Worm (Caenorhabditis elegans): ENCODE data around the gene nspc-16.

DNA sequence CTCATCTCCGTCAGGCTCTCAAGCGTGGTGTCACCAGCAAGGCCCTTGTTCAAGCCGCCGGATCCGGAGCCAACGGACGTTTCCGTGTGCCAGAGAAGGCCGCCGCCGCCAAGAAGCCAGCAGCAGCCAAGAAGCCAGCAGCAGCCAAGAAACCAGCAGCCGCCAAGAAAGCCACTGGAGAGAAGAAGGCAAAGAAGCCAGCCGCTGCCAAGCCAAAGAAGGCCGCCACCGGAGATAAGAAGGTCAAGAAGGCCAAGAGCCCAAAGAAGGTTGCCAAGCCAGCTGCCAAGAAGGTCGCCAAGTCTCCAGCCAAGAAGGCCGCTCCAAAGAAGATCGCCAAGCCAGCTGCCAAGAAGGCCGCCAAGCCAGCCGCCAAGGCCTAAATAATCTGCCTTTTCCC is 32.9 kb upstream of the nspc-16 start:
- TF ChIP-seq lin-35 (GFP tag; optimal IDR thresholded peaks at IDR 0.05) = no peak
- no peak for TF ChIP-seq isw-1 (GFP tag; IDR thresholded peaks at IDR 0.05)
- TF ChIP-seq unc-62 (GFP tag; optimal IDR thresholded peaks at IDR 0.05) = no peak
- TF ChIP-seq mab-9 (GFP tag; IDR thresholded peaks at IDR 0.05) = no peak
- TF ChIP-seq ama-1 (optimal IDR thresholded peaks at IDR 0.05) = no peak
- no peak for TF ChIP-seq nhr-11 (tag; optimal IDR thresholded peaks at IDR 0.05)
